Worm (Caenorhabditis elegans) whole organism, L4 larva: ENCODE results near the gene Y53C12A.8.

Experiments
- F10B5.3 ChIP-seq: sonication (generic microtip); optimal IDR thresholded peaks from 2 replicates; lab custom pipeline; 2016; ENCODE audit warnings: mild to moderate bottlenecking, missing genetic modification characterization, missing compliant biosample characterization
- F49E8.2 ChIP-seq: sonication (generic microtip); optimal IDR thresholded peaks from 2 replicates; lab custom pipeline; 2016; ENCODE audit warnings: missing compliant biosample characterization, mild to moderate bottlenecking, missing genetic modification characterization, borderline replicate concordance
- R02D3.7 ChIP-seq: fragments of 150-350 bp; sonication (generic microtip); optimal IDR thresholded peaks from 3 replicates; lab custom pipeline; 2014; ENCODE audit warnings: missing biosample characterization, missing genetic modification characterization
- T26A8.4 ChIP-seq: fragments of 200-800 bp; sonication (Bioruptor generic); IDR thresholded peaks from 2 replicates; pipeline ENCODE4 v1.3.6; 2022; ENCODE audit warnings: missing genetic modification characterization, missing compliant biosample characterization
- Y105C5A.15 ChIP-seq: fragments of 200-800 bp; sonication (Bioruptor generic); IDR thresholded peaks from 2 replicates; pipeline ENCODE4 v1.3.6; 2022; ENCODE audit warnings: missing genetic modification characterization, missing compliant biosample characterization
- ZK546.5 ChIP-seq, 2 experiments: sonication (generic microtip); optimal IDR thresholded peaks; 2 replicates each; lab custom pipeline; 2017; ENCODE audit warnings: missing biosample characterization in 2 of 2, missing genetic modification characterization in 2 of 2
- aly-2 ChIP-seq: sonication (generic microtip); optimal IDR thresholded peaks from 2 replicates; lab custom pipeline; 2018; ENCODE audit warnings: missing biosample characterization, missing genetic modification characterization
- ama-1 ChIP-seq: fragments of 150-350 bp; optimal IDR thresholded peaks from 2 replicates; lab custom pipeline; 2014; ENCODE audit warnings: inconsistent platforms, mixed read lengths
- attf-4 ChIP-seq: sonication (generic microtip); optimal IDR thresholded peaks from 3 replicates; lab custom pipeline; 2017; ENCODE audit warnings: missing biosample characterization, missing genetic modification characterization
- ceh-20 ChIP-seq: fragments of 200-800 bp; sonication (Bioruptor generic); IDR thresholded peaks from 2 replicates; pipeline ENCODE4 v1.3.6; 2022; ENCODE audit warnings: missing genetic modification reagents, missing genetic modification characterization, missing compliant biosample characterization
- ces-1 ChIP-seq: fragments of 150-350 bp; sonication (generic microtip); optimal IDR thresholded peaks from 4 replicates; lab custom pipeline; 2014; ENCODE audit warnings: missing biosample characterization, missing genetic modification reagents, missing genetic modification characterization
- cey-2 ChIP-seq: sonication (generic microtip); optimal IDR thresholded peaks from 3 replicates; lab custom pipeline; 2017; ENCODE audit warnings: missing genetic modification characterization, mild to moderate bottlenecking, missing compliant biosample characterization, antibody characterized with exemption, borderline replicate concordance; ENCODE audit not compliant: insufficient read depth
- ctbp-1 ChIP-seq: fragments of 200-800 bp; sonication (Bioruptor generic); IDR thresholded peaks from 2 replicates; pipeline ENCODE4 v1.3.6; 2022; ENCODE audit warnings: missing genetic modification reagents, missing genetic modification characterization, missing compliant biosample characterization
- daf-12 ChIP-seq: fragments of 150-350 bp; optimal IDR thresholded peaks from 2 replicates; lab custom pipeline; 2014; ENCODE audit warnings: missing biosample characterization, missing genetic modification reagents, missing genetic modification characterization
- daf-16 ChIP-seq, 3 experiments: sonication (generic microtip); optimal IDR thresholded peaks; 2 replicates each; lab custom pipeline; 2016 to 2017; ENCODE audit warnings: missing genetic modification characterization in 3 of 3, missing genetic modification reagents in 3 of 3, mild to moderate bottlenecking in 2 of 3, missing compliant biosample characterization in 2 of 3, missing biosample characterization in 1 of 3, moderate library complexity in 1 of 3
- daf-19 ChIP-seq: fragments of 200-800 bp; sonication (Bioruptor generic); conservative IDR thresholded peaks from 2 replicates; pipeline ENCODE4 v1.3.6; 2022; ENCODE audit warnings: missing genetic modification characterization, missing compliant biosample characterization
- daf-8 ChIP-seq: fragments of 200-800 bp; sonication (Bioruptor generic); IDR thresholded peaks from 2 replicates; pipeline ENCODE4 v1.3.6; 2022; ENCODE audit warnings: missing genetic modification characterization, missing compliant biosample characterization
- dpl-1 ChIP-seq: fragments of 150-350 bp; optimal IDR thresholded peaks from 2 replicates; lab custom pipeline; 2014; ENCODE audit warnings: missing biosample characterization, missing genetic modification reagents, missing genetic modification characterization
- egl-27 ChIP-seq: sonication (generic microtip); optimal IDR thresholded peaks from 3 replicates; lab custom pipeline; 2017; ENCODE audit warnings: missing biosample characterization, missing genetic modification reagents, missing genetic modification characterization
- lin-38 ChIP-seq: fragments of 200-800 bp; sonication (Bioruptor generic); IDR thresholded peaks from 2 replicates; pipeline ENCODE4 v1.3.6; 2022; ENCODE audit warnings: missing genetic modification reagents, missing genetic modification characterization, missing compliant biosample characterization
- lir-3 ChIP-seq: sonication (generic microtip); optimal IDR thresholded peaks from 2 replicates; lab custom pipeline; 2016; ENCODE audit warnings: mild to moderate bottlenecking, missing genetic modification characterization, missing compliant biosample characterization
- nhr-10 ChIP-seq: fragments of 150-350 bp; optimal IDR thresholded peaks from 2 replicates; lab custom pipeline; 2014; ENCODE audit warnings: missing biosample characterization, missing genetic modification characterization
- nhr-11 ChIP-seq: fragments of 150-350 bp; optimal IDR thresholded peaks from 2 replicates; lab custom pipeline; 2014; ENCODE audit warnings: missing biosample characterization, missing genetic modification characterization
- nhr-25 ChIP-seq: sonication (generic microtip); optimal IDR thresholded peaks from 2 replicates; lab custom pipeline; 2017; ENCODE audit warnings: missing genetic modification characterization, mild to moderate bottlenecking, missing compliant biosample characterization, antibody characterized with exemption, moderate library complexity, borderline replicate concordance; ENCODE audit not compliant: insufficient read depth
- nhr-48 ChIP-seq: sonication (generic microtip); optimal IDR thresholded peaks from 2 replicates; lab custom pipeline; 2016; ENCODE audit warnings: mild to moderate bottlenecking, missing genetic modification characterization, missing compliant biosample characterization
- nhr-76 ChIP-seq: fragments of 150-350 bp; optimal IDR thresholded peaks from 2 replicates; lab custom pipeline; 2014; ENCODE audit warnings: missing biosample characterization, missing genetic modification characterization
- set-16 ChIP-seq: fragments of 200-800 bp; sonication (Bioruptor generic); IDR thresholded peaks from 2 replicates; pipeline ENCODE4 v1.3.6; 2022; ENCODE audit warnings: missing genetic modification reagents, missing genetic modification characterization, missing compliant biosample characterization
- skn-1 ChIP-seq: fragments of 150-350 bp; optimal IDR thresholded peaks from 2 replicates; lab custom pipeline; 2014; ENCODE audit warnings: missing biosample characterization, missing genetic modification characterization
- snpc-1.2 ChIP-seq: fragments of 200-800 bp; sonication (Bioruptor generic); IDR thresholded peaks from 2 replicates; pipeline ENCODE4 v1.3.6; 2022; ENCODE audit warnings: missing genetic modification reagents, missing genetic modification characterization, missing compliant biosample characterization
- snpc-4 ChIP-seq: fragments of 150-350 bp; optimal IDR thresholded peaks from 2 replicates; lab custom pipeline; 2014; ENCODE audit warnings: missing biosample characterization, missing genetic modification characterization
- unc-62 ChIP-seq, 3 experiments: fragments of 150-350 bp in 1 of 3; sonication (generic microtip); optimal IDR thresholded peaks in 2 of 3; peaks in 1 of 3; 1 replicate in 1 of 3; 2 replicates in 2 of 3; lab custom pipeline; 2014 to 2017; ENCODE audit warnings: missing biosample characterization in 3 of 3, missing genetic modification characterization in 3 of 3, missing genetic modification reagents in 3 of 3, missing genotype in 1 of 3
- zfp-2 ChIP-seq: sonication (generic microtip); optimal IDR thresholded peaks from 2 replicates; lab custom pipeline; 2016; ENCODE audit warnings: mild to moderate bottlenecking, missing genetic modification characterization, missing compliant biosample characterization
- ztf-11 ChIP-seq: fragments of 150-350 bp; optimal IDR thresholded peaks from 2 replicates; lab custom pipeline; 2014; ENCODE audit warnings: missing biosample characterization, missing genetic modification characterization

The Y53C12A.8 gene

ce11 chrII:9653679-9654078 is 46.6 kb downstream of the Y53C12A.8 start, which contains the start of gene ZK1307.2:
TSS of gene ZK1307.2 (minus strand) at chrII:9653952.
- TF ChIP-seq F49E8.2 (tag; lab: Kevin White, UChicago): no peak
- TF ChIP-seq nhr-11 (tag; lab: Kevin White, UChicago): no peak
- peak in 1 of 2 experiments; percentile 93 for TF ChIP-seq unc-62 (GFP tag; optimal IDR thresholded peaks at IDR 0.05 in 1 of 2; lab: Kevin White, UChicago)
- no peak for TF ChIP-seq unc-62 (tag; optimal IDR thresholded peaks at IDR 0.05; lab: Kevin White, UChicago)
- no peak for TF ChIP-seq daf-8 (GFP tag; lab: Robert Waterston, UW)
- no peak for TF ChIP-seq set-16 (GFP tag; lab: Robert Waterston, UW)
- no peak for TF ChIP-seq ceh-20 (GFP tag; lab: Robert Waterston, UW)
- TF ChIP-seq, all 104 proteins: peak for 1

- no peak for TF ChIP-seq F10B5.3 (tag; lab: Kevin White, UChicago)
- TF ChIP-seq nhr-48 (tag; lab: Kevin White, UChicago): no peak
- no peak for TF ChIP-seq lin-38
- no peak for TF ChIP-seq Y105C5A.15 (GFP tag; lab: Robert Waterston, UW)
These were observed 47.3 kb downstream of the Y53C12A.8 start, which contains the start of gene ZK1307.3 for ce11 chrII:9652919-9653318. TSS of gene ZK1307.3 (minus strand) at chrII:9653019.

ce11 chrII:9651700-9652099 is 48.6 kb downstream of the Y53C12A.8 start, which contains the start of gene ZK1307.4:
TSS of gene ZK1307.4 (minus strand) at chrII:9651800.
- TF ChIP-seq nhr-76 (tag; lab: Kevin White, UChicago) (no peak), T26A8.4 (GFP tag; lab: Robert Waterston, UW) (no peak), nhr-25 (no peak), nhr-48 (tag; lab: Kevin White, UChicago) (no peak), attf-4 (tag; lab: Kevin White, UChicago) (no peak), daf-12 (tag; lab: Kevin White, UChicago) (no peak), ztf-11 (no peak)
- TF ChIP-seq, all 104 proteins: peak for 0

ce11 chrII:9649191-9649590 is 51.1 kb downstream of the Y53C12A.8 start, which contains the start of gene ZK1307.9:
TSS of gene ZK1307.9 (plus strand) at chrII:9649491.
- TF ChIP-seq egl-27 (no peak), nhr-25 (no peak), snpc-4 (tag; lab: Kevin White, UChicago) (no peak), nhr-10 (tag; lab: Kevin White, UChicago) (no peak), zfp-2 (no peak), skn-1 (tag; lab: Kevin White, UChicago) (no peak), ctbp-1 (GFP tag; lab: Robert Waterston, UW) (no peak), cey-2 (tag; lab: Kevin White, UChicago) (no peak), dpl-1 (GFP tag; lab: Kevin White, UChicago) (no peak), snpc-1.2 (GFP tag; lab: Robert Waterston, UW) (no peak), R02D3.7 (tag; lab: Kevin White, UChicago) (no peak), lir-3 (no peak), aly-2 (tag; lab: Kevin White, UChicago) (no peak), ces-1 (no peak), daf-16 (GFP tag; optimal IDR thresholded peaks at IDR 0.05; lab: Kevin White, UChicago) (no peak), daf-16 (tag; optimal IDR thresholded peaks at IDR 0.05; lab: Kevin White, UChicago) (no peak), ZK546.5 (tag; optimal IDR thresholded peaks at IDR 0.05; lab: Kevin White, UChicago) (no peak), ama-1 (lab: Kevin White, UChicago) (no peak), nhr-76 (tag; lab: Kevin White, UChicago) (no peak), daf-19 (no peak)
